Fruit fly (Drosophila melanogaster): ENCODE data around the gene CG14626.

The CG14626 gene

DNA sequence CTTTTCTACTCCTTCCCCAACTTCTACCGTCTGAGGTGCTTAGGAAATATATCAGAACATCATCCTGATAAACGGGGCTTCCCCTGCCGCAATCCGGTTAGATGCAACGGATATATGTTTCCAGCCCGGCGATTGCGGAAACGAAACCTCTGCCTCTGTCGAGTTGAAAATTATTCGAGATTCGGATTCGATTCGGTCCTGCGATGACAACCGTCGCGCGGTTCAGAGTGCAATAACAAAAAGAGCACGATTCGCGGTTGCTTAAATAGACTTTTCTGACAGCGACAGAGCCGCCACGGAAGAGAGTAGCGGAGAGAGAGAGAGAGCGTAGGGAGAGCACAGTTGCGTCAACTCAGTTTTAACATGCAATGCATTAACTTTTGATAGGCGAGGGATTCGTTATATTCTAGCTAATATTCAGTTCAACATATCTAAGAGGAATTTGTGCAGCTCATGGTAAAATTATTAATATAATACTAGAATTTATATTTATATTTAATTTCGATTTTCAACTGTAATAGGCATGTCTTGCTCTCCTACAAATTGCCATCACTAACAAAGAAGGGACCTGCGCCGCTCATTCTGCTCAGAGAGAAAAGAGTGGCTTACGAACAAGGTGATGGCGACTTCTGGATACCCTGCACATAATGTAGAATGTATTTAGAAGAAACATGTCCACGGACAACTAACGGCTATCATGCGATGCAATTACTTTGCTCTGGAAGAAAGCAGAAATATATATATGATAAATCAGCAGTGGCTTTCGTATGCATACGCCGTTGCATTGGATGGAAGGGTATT, 50.4 kb downstream of the CG14626 start:
- TF ChIP-seq CG7045 (GFP tag; optimal IDR thresholded peaks at IDR 0.05), result peak; percentile 57
- TF ChIP-seq CG33017 (tag; optimal IDR thresholded peaks at IDR 0.05), result peak; percentile 77
- peak; percentile 83 for TF ChIP-seq CG14711 (tag; optimal IDR thresholded peaks at IDR 0.05)
- TF ChIP-seq CG5204 (GFP tag; optimal IDR thresholded peaks at IDR 0.05), result peak; percentile 62
- peak; percentile 32 for TF ChIP-seq Crg-1 (GFP tag; optimal IDR thresholded peaks at IDR 0.05)
- peak; percentile 76 for TF ChIP-seq Hr96 (GFP tag; optimal IDR thresholded peaks at IDR 0.05)
- TF ChIP-seq toe (GFP tag; optimal IDR thresholded peaks at IDR 0.05), result peak; percentile 55
- peak; percentile 79 for TF ChIP-seq pad (GFP tag; optimal IDR thresholded peaks at IDR 0.05)
- TF ChIP-seq ovo (GFP tag; optimal IDR thresholded peaks at IDR 0.05), result peak; percentile 50
- peak; percentile 96 for TF ChIP-seq bab1 (GFP tag; optimal IDR thresholded peaks at IDR 0.05)
- peak; percentile 84 for TF ChIP-seq kay (GFP tag; ENCODE audit: borderline replicate concordance)
- peak; percentile 68 for TF ChIP-seq Mnt (GFP tag; optimal IDR thresholded peaks at IDR 0.05)
- TF ChIP-seq CG7101 (tag; optimal IDR thresholded peaks at IDR 0.05), result peak; percentile 87
- peak; percentile 72 for TF ChIP-seq CG11617 (GFP tag; optimal IDR thresholded peaks at IDR 0.05)
- TF ChIP-seq tj (GFP tag; optimal IDR thresholded peaks at IDR 0.05), result no peak
- peak; percentile 51 for TF ChIP-seq cic (GFP tag; optimal IDR thresholded peaks at IDR 0.05)
- TF ChIP-seq Clk (GFP tag; optimal IDR thresholded peaks at IDR 0.05), result peak; percentile 1
- no peak for TF ChIP-seq cnc (optimal IDR thresholded peaks at IDR 0.05)
- peak; percentile 69 for TF ChIP-seq CG12768 (GFP tag; optimal IDR thresholded peaks at IDR 0.05)
- peak; percentile 51 for TF ChIP-seq CG1620 (GFP tag; optimal IDR thresholded peaks at IDR 0.05)

DNA sequence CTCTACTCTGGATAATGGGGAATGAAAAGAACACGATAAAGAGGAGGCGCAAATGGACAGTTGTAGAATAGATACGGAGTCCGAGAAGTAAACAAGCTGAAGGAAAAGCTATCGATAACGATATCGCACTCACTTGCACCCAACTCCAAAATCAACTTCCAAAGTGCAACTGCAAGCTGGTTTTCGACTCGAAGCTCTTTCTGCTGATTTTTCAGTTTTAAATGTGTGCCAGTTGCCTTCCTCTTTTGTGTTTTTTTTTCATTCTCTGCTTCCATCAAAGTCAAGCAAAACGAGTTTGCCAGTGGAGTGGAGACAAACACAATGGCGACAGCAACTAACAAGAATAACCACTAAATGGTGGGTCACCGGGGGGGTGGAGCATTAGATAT, 51.0 kb downstream of the CG14626 start:
- peak; percentile 97 for TF ChIP-seq tj (GFP tag; optimal IDR thresholded peaks at IDR 0.05)
- no peak for TF ChIP-seq Hr96 (GFP tag; optimal IDR thresholded peaks at IDR 0.05)

DNA sequence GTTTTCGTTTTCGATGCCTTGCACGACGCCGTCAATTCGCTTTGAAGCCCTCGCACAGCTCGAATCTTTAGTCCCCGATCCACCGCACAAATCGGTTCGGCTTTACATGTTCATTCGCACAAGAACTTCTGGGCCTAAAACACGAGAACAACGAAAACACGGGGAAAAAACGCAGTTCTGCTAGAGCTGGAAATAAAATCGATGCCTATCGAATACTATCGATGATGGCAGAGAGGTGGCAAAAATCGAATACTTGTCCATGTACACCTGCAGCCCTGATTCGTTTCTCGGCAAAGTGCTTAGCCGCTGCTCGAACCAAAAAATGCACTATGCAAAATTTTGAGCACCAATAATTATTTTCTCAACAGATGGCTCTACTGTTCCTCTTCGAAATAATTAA, 51.9 kb downstream of the CG14626 start, which contains the start of gene CG3638:
TSS of gene CG3638 (minus strand) at position 210 of the 400 bp plus-strand sequence.
- TF ChIP-seq CG5204 (GFP tag; optimal IDR thresholded peaks at IDR 0.05), result no peak
- no peak for TF ChIP-seq Clk (GFP tag; optimal IDR thresholded peaks at IDR 0.05)
- peak; percentile 52 for TF ChIP-seq Mnt (GFP tag; optimal IDR thresholded peaks at IDR 0.05)
- peak; percentile 31 for TF ChIP-seq pad (GFP tag; optimal IDR thresholded peaks at IDR 0.05)
- TF ChIP-seq toe (GFP tag; optimal IDR thresholded peaks at IDR 0.05), result no peak
- TF ChIP-seq CG7101 (tag; optimal IDR thresholded peaks at IDR 0.05), result peak; percentile 11
- peak; percentile 64 for TF ChIP-seq CG1620 (GFP tag; optimal IDR thresholded peaks at IDR 0.05)
- no peak for TF ChIP-seq CG12768 (GFP tag; optimal IDR thresholded peaks at IDR 0.05)
- TF ChIP-seq CG7045 (GFP tag; optimal IDR thresholded peaks at IDR 0.05), result no peak
- TF ChIP-seq CG11617 (GFP tag; optimal IDR thresholded peaks at IDR 0.05), result no peak
- TF ChIP-seq bab1 (GFP tag; optimal IDR thresholded peaks at IDR 0.05), result peak; percentile 74
- TF ChIP-seq cnc (optimal IDR thresholded peaks at IDR 0.05), result no peak
- no peak for TF ChIP-seq Crg-1 (GFP tag; optimal IDR thresholded peaks at IDR 0.05)
- no peak for TF ChIP-seq tj (GFP tag; optimal IDR thresholded peaks at IDR 0.05)
- no peak for TF ChIP-seq Hr96 (GFP tag; optimal IDR thresholded peaks at IDR 0.05)
- no peak for TF ChIP-seq CG14711 (tag; optimal IDR thresholded peaks at IDR 0.05)
- no peak for TF ChIP-seq CG33017 (tag; optimal IDR thresholded peaks at IDR 0.05)
- peak; percentile 76 for TF ChIP-seq ovo (GFP tag; optimal IDR thresholded peaks at IDR 0.05)

Data from whole organism, adult.